Worm (Caenorhabditis elegans) whole organism, late embryonic: ENCODE results near the gene tmd-2.

Experiments
- C08G9.2 ChIP-seq: sonication (generic microtip); optimal IDR thresholded peaks from 2 replicates; lab custom pipeline; 2016; ENCODE audit warnings: mild to moderate bottlenecking, missing genetic modification characterization, moderate library complexity, missing compliant biosample characterization
- ceh-18 ChIP-seq: sonication (generic microtip); optimal IDR thresholded peaks from 2 replicates; lab custom pipeline; 2016; ENCODE audit warnings: missing genetic modification characterization, missing compliant biosample characterization
- ceh-19 ChIP-seq: fragments of 200-800 bp; sonication (Bioruptor generic); optimal IDR thresholded peaks from 2 replicates; lab custom pipeline; 2018; ENCODE audit warnings: mild to moderate bottlenecking, missing genetic modification characterization, missing compliant biosample characterization
- ceh-30 ChIP-seq: fragments of 150-350 bp; optimal IDR thresholded peaks from 2 replicates; lab custom pipeline; 2014; ENCODE audit warnings: missing biosample characterization, missing genetic modification characterization
- ceh-9 ChIP-seq: sonication (generic microtip); optimal IDR thresholded peaks from 2 replicates; lab custom pipeline; 2016; ENCODE audit warnings: mild to moderate bottlenecking, missing genetic modification characterization, inconsistent platforms, missing compliant biosample characterization
- ets-4 ChIP-seq: sonication (generic microtip); optimal IDR thresholded peaks from 2 replicates; lab custom pipeline; 2016; ENCODE audit warnings: missing genetic modification characterization, missing compliant biosample characterization
- eyg-1 ChIP-seq: sonication (generic microtip); optimal IDR thresholded peaks from 2 replicates; lab custom pipeline; 2016; ENCODE audit warnings: missing genotype, missing genetic modification characterization, missing compliant biosample characterization
- hlh-6 ChIP-seq: sonication (generic microtip); optimal IDR thresholded peaks from 2 replicates; lab custom pipeline; 2016; ENCODE audit warnings: missing genotype, missing genetic modification characterization, missing compliant biosample characterization
- hlh-8 ChIP-seq: sonication (generic microtip); optimal IDR thresholded peaks from 2 replicates; lab custom pipeline; 2016; ENCODE audit warnings: missing genotype, missing genetic modification characterization, missing compliant biosample characterization
- lin-11 ChIP-seq: fragments of 200-800 bp; sonication (Bioruptor generic); optimal IDR thresholded peaks from 2 replicates; lab custom pipeline; 2018; ENCODE audit warnings: mild to moderate bottlenecking, missing genetic modification characterization, missing compliant biosample characterization
- nfya-1 ChIP-seq: sonication (generic microtip); optimal IDR thresholded peaks from 2 replicates; lab custom pipeline; 2017; ENCODE audit warnings: missing genetic modification characterization, mild to moderate bottlenecking, missing compliant biosample characterization, antibody characterized with exemption, moderate library complexity
- odd-2 ChIP-seq: sonication (generic microtip); optimal IDR thresholded peaks from 2 replicates; lab custom pipeline; 2017; ENCODE audit warnings: antibody characterized with exemption, mild to moderate bottlenecking, missing genetic modification characterization, missing compliant biosample characterization
- pag-3 ChIP-seq: sonication (generic microtip); optimal IDR thresholded peaks from 2 replicates; lab custom pipeline; 2016; ENCODE audit warnings: missing compliant biosample characterization, missing genetic modification characterization, borderline replicate concordance
- rnt-1 ChIP-seq: sonication (generic microtip); optimal IDR thresholded peaks from 2 replicates; lab custom pipeline; 2016; ENCODE audit warnings: missing genetic modification characterization, missing compliant biosample characterization

ce11 chrV:8299191-8299854 lies 35.1 kb upstream of the tmd-2 start, which contains the start of gene W02D7.5:
- TF ChIP-seq ceh-30 (tag; lab: Kevin White, UChicago) (no peak), lin-11 (tag; lab: Kevin White, UChicago) (no peak), ceh-19 (no peak), ceh-9 (tag; lab: Kevin White, UChicago) (no peak), pag-3 (no peak), hlh-6 (tag; lab: Kevin White, UChicago) (no peak), rnt-1 (tag; lab: Kevin White, UChicago) (no peak), hlh-8 (tag; lab: Kevin White, UChicago) (no peak), nfya-1 (tag; lab: Kevin White, UChicago) (no peak), C08G9.2 (tag; lab: Kevin White, UChicago) (no peak), ets-4 (tag; lab: Kevin White, UChicago) (no peak), eyg-1 (no peak), odd-2 (tag; lab: Kevin White, UChicago) (no peak), ceh-18 (tag; lab: Kevin White, UChicago) (no peak)
